Fruit fly (Drosophila melanogaster) whole organism, prepupa: Measurements from ENCODE around the gene Atac3.

Experiments
- Eip93F ChIP-seq: fragments of 200-800 bp; sonication (Bioruptor generic); optimal IDR thresholded peaks from 2 replicates; lab custom pipeline; 2016; ENCODE audit warnings: missing biosample characterization, mild to moderate bottlenecking, missing genetic modification characterization
- Hr39 ChIP-seq: fragments of 200-800 bp; sonication (Bioruptor generic); optimal IDR thresholded peaks from 2 replicates; lab custom pipeline; 2016; ENCODE audit warnings: missing biosample characterization, missing genetic modification characterization
- Sox15 ChIP-seq: fragments of 200-800 bp; sonication (Bioruptor generic); optimal IDR thresholded peaks from 3 replicates; lab custom pipeline; 2016; ENCODE audit warnings: missing biosample characterization, missing genetic modification characterization
- acj6 ChIP-seq: fragments of 200-800 bp; sonication (Bioruptor generic); optimal IDR thresholded peaks from 3 replicates; lab custom pipeline; 2016; ENCODE audit warnings: missing biosample characterization, missing genetic modification characterization
- fd59A ChIP-seq: fragments of 200-800 bp; sonication (Bioruptor generic); optimal IDR thresholded peaks from 2 replicates; lab custom pipeline; 2017; ENCODE audit warnings: missing biosample characterization, mild to moderate bottlenecking, missing genetic modification characterization, missing genetic modification reagents
- fkh ChIP-seq: fragments of 200-800 bp; sonication (Bioruptor generic); optimal IDR thresholded peaks from 3 replicates; lab custom pipeline; 2017; ENCODE audit warnings: missing biosample characterization, mild to moderate bottlenecking, missing genetic modification characterization, moderate library complexity
- ss ChIP-seq, 2 experiments: fragments of 200-800 bp; sonication (Bioruptor generic); optimal IDR thresholded peaks; 2 replicates in 1 of 2; 3 replicates in 1 of 2; lab custom pipeline; 2017 to 2018; ENCODE audit warnings: mild to moderate bottlenecking in 2 of 2, missing biosample characterization in 2 of 2, missing genetic modification characterization in 2 of 2, moderate library complexity in 1 of 2

- TF ChIP-seq Eip93F (GFP tag; lab: Kevin White, UChicago) (no peak), fd59A (GFP tag; lab: Kevin White, UChicago) (no peak), Sox15 (GFP tag; lab: Kevin White, UChicago) (no peak), acj6 (GFP tag; lab: Kevin White, UChicago) (no peak), Hr39 (GFP tag; lab: Kevin White, UChicago) (no peak), fkh (GFP tag; lab: Kevin White, UChicago) (no peak), ss (GFP tag; optimal IDR thresholded peaks at IDR 0.05; lab: Kevin White, UChicago) (no peak)
Observed at dm6 chr3L:294841-295408, 32.9 kb downstream of the Atac3 start.
